Fruit fly (Drosophila melanogaster) whole organism, embryonic: Measurements from ENCODE around the gene Syx5.

Experiments
- ATbp ChIP-seq: fragments of 200-800 bp; sonication (Bioruptor generic); optimal IDR thresholded peaks from 2 replicates; lab custom pipeline; 2017; ENCODE audit warnings: missing biosample characterization, mild to moderate bottlenecking, missing genetic modification characterization, missing genetic modification reagents
- Atf-2 ChIP-seq: fragments of 200-800 bp; sonication (Bioruptor generic); optimal IDR thresholded peaks from 2 replicates; lab custom pipeline; 2016; ENCODE audit warnings: missing biosample characterization, missing genetic modification characterization
- Atf3 ChIP-seq: fragments of 200-800 bp; sonication (Bioruptor generic); optimal IDR thresholded peaks from 3 replicates; lab custom pipeline; 2016; ENCODE audit warnings: missing biosample characterization, missing genetic modification characterization
- Awh ChIP-seq: fragments of 200-800 bp; sonication (Bioruptor generic); IDR thresholded peaks from 2 replicates; pipeline ENCODE4, ENCODE4 v1.3.6; 2022; ENCODE audit warnings: missing biosample characterization, missing genetic modification characterization
- CG10959 ChIP-seq: fragments of 200-800 bp; sonication (Bioruptor generic); IDR thresholded peaks from 2 replicates; pipeline ENCODE4 v1.3.6; 2022; ENCODE audit warnings: missing biosample characterization, missing genetic modification characterization
- CG11093 ChIP-seq: fragments of 200-800 bp; sonication (Bioruptor generic); IDR thresholded peaks from 3 replicates; pipeline ENCODE4 v1.3.6; 2022; ENCODE audit warnings: missing biosample characterization, missing genetic modification characterization
- CG11456 ChIP-seq: fragments of 200-800 bp; sonication (Bioruptor generic); IDR thresholded peaks from 3 replicates; pipeline ENCODE4 v1.3.6; 2022; ENCODE audit warnings: missing biosample characterization, missing genetic modification characterization
- CG15479 ChIP-seq: fragments of 200-800 bp; sonication (Bioruptor generic); optimal IDR thresholded peaks from 3 replicates; lab custom pipeline; 2019; ENCODE audit warnings: missing biosample characterization, mild to moderate bottlenecking, missing genetic modification characterization, moderate library complexity
- CG15514 ChIP-seq: fragments of 200-800 bp; sonication (Bioruptor generic); optimal IDR thresholded peaks from 3 replicates; lab custom pipeline; 2017; ENCODE audit warnings: missing biosample characterization, missing genetic modification characterization, mild to moderate bottlenecking, moderate library complexity, missing genetic modification reagents
- CG15601 ChIP-seq: fragments of 200-800 bp; sonication (Bioruptor generic); optimal IDR thresholded peaks from 3 replicates; lab custom pipeline; 2019; ENCODE audit warnings: missing biosample characterization, mild to moderate bottlenecking, missing genetic modification characterization, moderate library complexity
- CG17361 ChIP-seq: fragments of 200-800 bp; sonication (Bioruptor generic); IDR thresholded peaks from 3 replicates; pipeline ENCODE4 v1.3.6; 2022; ENCODE audit warnings: missing biosample characterization, missing genetic modification characterization
- CG30020 ChIP-seq: fragments of 200-800 bp; optimal IDR thresholded peaks from 2 replicates; lab custom pipeline; 2019; ENCODE audit warnings: missing biosample characterization, mild to moderate bottlenecking, missing genetic modification characterization, moderate library complexity
- CG31224 ChIP-seq: fragments of 200-800 bp; sonication (Bioruptor generic); IDR thresholded peaks from 2 replicates; pipeline ENCODE4 v1.3.6; 2022; ENCODE audit warnings: missing biosample characterization, missing genetic modification characterization
- CG4820 ChIP-seq: fragments of 200-800 bp; sonication (Bioruptor generic); optimal IDR thresholded peaks from 3 replicates; lab custom pipeline; 2016; ENCODE audit warnings: missing biosample characterization, missing genetic modification characterization
- CG7271 ChIP-seq: fragments of 200-800 bp; sonication (Bioruptor generic); optimal IDR thresholded peaks from 2 replicates; lab custom pipeline; 2018; ENCODE audit warnings: missing biosample characterization, mild to moderate bottlenecking, missing genetic modification characterization, moderate library complexity
- CG8765 ChIP-seq: fragments of 200-800 bp; sonication (Bioruptor generic); IDR thresholded peaks from 2 replicates; pipeline ENCODE4 v1.3.6; 2022; ENCODE audit warnings: missing biosample characterization, missing genetic modification characterization
- CG9727 ChIP-seq: fragments of 200-800 bp; sonication (Bioruptor generic); optimal IDR thresholded peaks from 3 replicates; lab custom pipeline; 2017; ENCODE audit warnings: missing biosample characterization, mild to moderate bottlenecking, missing genetic modification characterization
- CG9817 ChIP-seq: fragments of 200-800 bp; sonication (Bioruptor generic); optimal IDR thresholded peaks from 2 replicates; lab custom pipeline; 2018; ENCODE audit warnings: missing biosample characterization, mild to moderate bottlenecking, missing genetic modification characterization, moderate library complexity
- CTCF ChIP-seq: fragments of 200-800 bp; sonication (Bioruptor generic); optimal IDR thresholded peaks from 2 replicates; lab custom pipeline; 2017; ENCODE audit warnings: missing biosample characterization, mild to moderate bottlenecking, missing genetic modification characterization, moderate library complexity
- Doc2 ChIP-seq: fragments of 200-800 bp; sonication (Bioruptor generic); IDR thresholded peaks from 2 replicates; pipeline ENCODE4 v1.3.6; 2022; ENCODE audit warnings: missing biosample characterization, missing genetic modification characterization
- Fer1 ChIP-seq: fragments of 200-800 bp; sonication (Bioruptor generic); optimal IDR thresholded peaks from 2 replicates; lab custom pipeline; 2017; ENCODE audit warnings: missing biosample characterization, mild to moderate bottlenecking, missing genetic modification characterization
- Hr51 ChIP-seq, 2 experiments: fragments of 200-800 bp; sonication (Bioruptor generic); optimal IDR thresholded peaks; 2 replicates in 1 of 2; 3 replicates in 1 of 2; lab custom pipeline; 2016 to 2018; ENCODE audit warnings: missing biosample characterization in 2 of 2, missing genetic modification characterization in 2 of 2, mild to moderate bottlenecking in 1 of 2, moderate library complexity in 1 of 2
- Mes4 ChIP-seq: fragments of 200-800 bp; sonication (Bioruptor generic); optimal IDR thresholded peaks from 2 replicates; lab custom pipeline; 2016; ENCODE audit warnings: missing biosample characterization, missing genetic modification characterization
- Mrtf ChIP-seq: fragments of 200-800 bp; sonication (Bioruptor generic); IDR thresholded peaks from 3 replicates; pipeline ENCODE4 v1.3.6; 2022; ENCODE audit warnings: missing biosample characterization, missing genetic modification characterization
- NC2β ChIP-seq: fragments of 200-800 bp; sonication (Bioruptor generic); optimal IDR thresholded peaks from 2 replicates; lab custom pipeline; 2016; ENCODE audit warnings: missing biosample characterization, missing genetic modification characterization
- NFAT ChIP-seq: fragments of 200-800 bp; sonication (Bioruptor generic); IDR thresholded peaks from 2 replicates; pipeline ENCODE4 v1.3.6; 2022; ENCODE audit warnings: missing biosample characterization, missing genetic modification characterization
- NfI ChIP-seq: fragments of 200-800 bp; sonication (Bioruptor generic); optimal IDR thresholded peaks from 3 replicates; lab custom pipeline; 2018; ENCODE audit warnings: missing biosample characterization, mild to moderate bottlenecking, missing genetic modification characterization, moderate library complexity
- Oli ChIP-seq: fragments of 200-800 bp; sonication (Bioruptor generic); optimal IDR thresholded peaks from 2 replicates; lab custom pipeline; 2018; ENCODE audit warnings: missing biosample characterization, mild to moderate bottlenecking, missing genetic modification characterization, moderate library complexity
- Pdp1 ChIP-seq, 2 experiments: fragments of 200-800 bp; sonication (Bioruptor generic); optimal IDR thresholded peaks; 3 replicates each; lab custom pipeline; 2016; ENCODE audit warnings: missing biosample characterization in 2 of 2, missing genetic modification characterization in 2 of 2, mild to moderate bottlenecking in 1 of 2, moderate library complexity in 1 of 2
- Scr ChIP-seq: fragments of 200-800 bp; sonication (Bioruptor generic); IDR thresholded peaks from 2 replicates; pipeline ENCODE4 v1.3.6; 2022; ENCODE audit warnings: missing biosample characterization, missing genetic modification characterization; ENCODE audit not compliant: partially characterized antibody
- Six4 ChIP-seq: fragments of 200-800 bp; sonication (Bioruptor generic); optimal IDR thresholded peaks from 2 replicates; lab custom pipeline; 2016; ENCODE audit warnings: missing biosample characterization, missing genetic modification characterization
- Sox100B ChIP-seq: fragments of 200-800 bp; sonication (Bioruptor generic); optimal IDR thresholded peaks from 3 replicates; lab custom pipeline; 2018; ENCODE audit warnings: missing biosample characterization, mild to moderate bottlenecking, missing genetic modification characterization
- Spps ChIP-seq: fragments of 200-800 bp; sonication (Bioruptor generic); optimal IDR thresholded peaks from 2 replicates; lab custom pipeline; 2018; ENCODE audit warnings: missing biosample characterization, mild to moderate bottlenecking, missing genetic modification characterization
- TFAM ChIP-seq: fragments of 200-800 bp; sonication (Bioruptor generic); optimal IDR thresholded peaks from 2 replicates; lab custom pipeline; 2017; ENCODE audit warnings: missing biosample characterization, missing genetic modification characterization, inconsistent platforms
- cas ChIP-seq: fragments of 200-800 bp; sonication (Bioruptor generic); IDR thresholded peaks from 2 replicates; pipeline ENCODE4 v1.3.6; 2022; ENCODE audit warnings: missing biosample characterization, missing genetic modification characterization
- cwo ChIP-seq: fragments of 200-800 bp; sonication (Bioruptor generic); optimal IDR thresholded peaks from 3 replicates; lab custom pipeline; 2017; ENCODE audit warnings: missing biosample characterization, missing genetic modification characterization, mild to moderate bottlenecking, moderate library complexity, missing genetic modification reagents
- da ChIP-seq: fragments of 200-800 bp; sonication (Bioruptor generic); optimal IDR thresholded peaks from 2 replicates; lab custom pipeline; 2016; ENCODE audit warnings: missing biosample characterization, missing genetic modification characterization
- ewg ChIP-seq: fragments of 200-800 bp; sonication (Bioruptor generic); optimal IDR thresholded peaks from 3 replicates; lab custom pipeline; 2017; ENCODE audit warnings: mild to moderate bottlenecking, missing biosample characterization, missing genetic modification reagents, missing genetic modification characterization
- gcm ChIP-seq: fragments of 200-800 bp; sonication (Bioruptor generic); optimal IDR thresholded peaks from 2 replicates; lab custom pipeline; 2019; ENCODE audit warnings: missing biosample characterization, mild to moderate bottlenecking, missing genetic modification characterization, moderate library complexity
- gsb-n ChIP-seq: fragments of 200-800 bp; sonication (Bioruptor generic); optimal IDR thresholded peaks from 3 replicates; lab custom pipeline; 2018; ENCODE audit warnings: missing biosample characterization, mild to moderate bottlenecking, missing genetic modification characterization
- mirr ChIP-seq: fragments of 200-800 bp; sonication (Bioruptor generic); optimal IDR thresholded peaks from 3 replicates; lab custom pipeline; 2018; ENCODE audit warnings: missing biosample characterization, mild to moderate bottlenecking, missing genetic modification characterization
- mld ChIP-seq: fragments of 200-800 bp; sonication (Bioruptor generic); IDR thresholded peaks from 3 replicates; pipeline ENCODE4 v1.3.6; 2022; ENCODE audit warnings: missing biosample characterization, missing genetic modification characterization; ENCODE audit not compliant: partially characterized antibody
- p53 ChIP-seq: fragments of 200-800 bp; sonication (Bioruptor generic); optimal IDR thresholded peaks from 2 replicates; lab custom pipeline; 2016; ENCODE audit warnings: missing biosample characterization, missing genetic modification characterization
- ranshi ChIP-seq: fragments of 200-800 bp; sonication (Bioruptor generic); IDR thresholded peaks from 2 replicates; pipeline ENCODE4 v1.3.6; 2022; ENCODE audit warnings: missing biosample characterization, missing genetic modification characterization
- sqz ChIP-seq: fragments of 200-800 bp; sonication (Bioruptor generic); optimal IDR thresholded peaks from 3 replicates; lab custom pipeline; 2018; ENCODE audit warnings: missing biosample characterization, mild to moderate bottlenecking, missing genetic modification characterization
- sug ChIP-seq: fragments of 200-800 bp; optimal IDR thresholded peaks from 2 replicates; lab custom pipeline; 2019; ENCODE audit warnings: missing biosample characterization, mild to moderate bottlenecking, missing genetic modification characterization, moderate library complexity
- tll ChIP-seq, 2 experiments: fragments of 200-800 bp in 1 of 2; fragments of >200 bp in 1 of 2; sonication (Bioruptor generic) in 1 of 2; optimal IDR thresholded peaks; 2 replicates each; lab custom pipeline; 2017 to 2019; ENCODE audit warnings: missing biosample characterization in 2 of 2, missing genetic modification characterization in 2 of 2, mild to moderate bottlenecking in 1 of 2, moderate library complexity in 1 of 2
- z ChIP-seq: fragments of 200-800 bp; sonication (Bioruptor generic); IDR thresholded peaks from 3 replicates; pipeline ENCODE4 v1.3.6; 2022; ENCODE audit warnings: missing biosample characterization, missing genetic modification characterization
- zen2 ChIP-seq: fragments of 200-800 bp; sonication (Bioruptor generic); IDR thresholded peaks from 3 replicates; pipeline ENCODE4 v1.3.6; 2022; ENCODE audit warnings: missing biosample characterization, missing genetic modification characterization; ENCODE audit not compliant: partially characterized antibody

Gene Syx5

DNA sequence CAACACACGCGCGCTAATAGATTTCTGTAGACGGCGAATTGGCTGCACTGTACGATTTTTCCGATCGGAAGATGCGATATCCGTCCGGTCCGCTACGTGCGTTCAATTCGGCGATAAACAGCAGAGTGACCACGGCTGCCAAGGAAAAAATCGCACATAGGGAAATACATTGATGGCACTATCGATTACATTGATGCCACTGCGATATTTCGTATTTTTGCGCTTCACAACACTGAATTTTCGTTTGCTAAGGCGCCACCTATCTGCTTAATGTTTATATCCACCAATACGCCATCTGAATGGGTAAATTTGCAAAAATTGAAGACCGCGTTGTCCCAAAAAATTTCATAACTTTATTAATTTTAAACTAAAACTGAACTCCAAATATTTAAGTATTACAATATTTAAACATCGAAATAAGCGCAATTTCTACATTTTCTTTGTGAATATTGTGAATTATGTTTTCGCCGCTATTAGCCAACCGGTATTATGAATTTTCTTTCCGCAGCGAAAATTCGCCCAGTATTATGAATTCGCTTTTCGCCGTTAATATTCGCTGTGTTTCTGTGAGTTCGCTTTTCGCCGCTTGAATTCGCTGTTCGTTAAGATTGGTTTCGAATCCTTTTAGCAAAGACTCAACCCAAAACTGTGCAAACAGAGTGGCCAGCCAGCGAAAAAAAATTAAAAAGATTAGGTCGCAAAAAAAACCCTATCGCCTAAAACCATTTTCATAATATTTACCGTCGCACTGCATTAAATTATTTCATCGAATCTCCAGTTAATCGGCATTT, 19.3 kb upstream of the Syx5 start, which contains the start of the genes crp and pkaap (continued):
- TF ChIP-seq CG4820 (peak; percentile 76), CG17361 (GFP tag; lab: Robert Waterston, UW) (no peak), Mrtf (GFP tag; lab: Robert Waterston, UW) (no peak), Six4 (GFP tag; lab: Kevin White, UChicago) (peak; percentile 66), CG15601 (tag; lab: Kevin White, UChicago) (peak; percentile 75), CG31224 (no peak), mirr (GFP tag; lab: Kevin White, UChicago) (peak; percentile 75), CG15514 (peak; percentile 73), Spps (tag; lab: Kevin White, UChicago) (peak; percentile 12), mld (GFP tag; lab: Robert Waterston, UW) (no peak), CG15479 (GFP tag; lab: Kevin White, UChicago) (no peak), Atf3 (GFP tag; lab: Kevin White, UChicago) (peak; percentile 54), CTCF (GFP tag; lab: Kevin White, UChicago) (peak; percentile 100), CG8765 (GFP tag; lab: Robert Waterston, UW) (no peak), tll (GFP tag; optimal IDR thresholded peaks at IDR 0.05; lab: Kevin White, UChicago) (no peak), ewg (GFP tag; lab: Kevin White, UChicago) (peak; percentile 43), p53 (GFP tag; lab: Kevin White, UChicago) (no peak), sqz (no peak), CG11093 (GFP tag; lab: Robert Waterston, UW) (peak; percentile 55; the same call in 2 of the 3 replicates), CG10959 (GFP tag; lab: Robert Waterston, UW) (no peak), Sox100B (no peak), da (GFP tag; lab: Kevin White, UChicago) (peak; percentile 65), Mes4 (GFP tag; lab: Kevin White, UChicago) (peak; percentile 72), CG30020 (tag; lab: Kevin White, UChicago) (no peak), ATbp (GFP tag; lab: Kevin White, UChicago) (peak; percentile 49), Awh (GFP tag; lab: Robert Waterston, UW) (no peak), Pdp1 (GFP tag; optimal IDR thresholded peaks at IDR 0.05; lab: Kevin White, UChicago) (peak; percentile 88 to 90), zen2 (GFP tag; lab: Robert Waterston, UW) (no peak), z (no peak), Scr (GFP tag; lab: Robert Waterston, UW) (no peak), ranshi (no peak), CG7271 (tag; lab: Kevin White, UChicago) (peak; percentile 51), CG9817 (peak; percentile 70), gcm (GFP tag; lab: Kevin White, UChicago) (no peak), Doc2 (GFP tag; lab: Robert Waterston, UW) (no peak), NC2β (GFP tag; lab: Kevin White, UChicago) (peak; percentile 86), CG11456 (GFP tag; lab: Robert Waterston, UW) (no peak), cas (no peak), cwo (GFP tag; lab: Kevin White, UChicago) (peak; percentile 59), Fer1 (GFP tag; lab: Kevin White, UChicago) (peak; percentile 54), CG9727 (GFP tag; lab: Kevin White, UChicago) (peak; percentile 48), Oli (tag; lab: Kevin White, UChicago) (no peak), TFAM (GFP tag; lab: Kevin White, UChicago) (no peak), gsb-n (peak; percentile 52), sug (peak; percentile 74), NfI (GFP tag; lab: Kevin White, UChicago) (peak; percentile 83), Atf-2 (GFP tag; lab: Kevin White, UChicago) (peak; percentile 84), NFAT (GFP tag; lab: Robert Waterston, UW) (no peak), Hr51 (GFP tag; optimal IDR thresholded peaks at IDR 0.05; lab: Kevin White, UChicago) (peak in 1 of 2 experiments; percentile 88)
